Fruit fly (Drosophila melanogaster) Kc167 (cell line): ENCODE measurements around the gene Stat92E.

Experiments used
- Myc ChIP-seq: fragments of >200 bp; optimal IDR thresholded peaks from 2 replicates; lab custom pipeline; 2017; ENCODE audit warnings: missing external identifiers
- Sin3A ChIP-seq: fragments of >200 bp; optimal IDR thresholded peaks from 2 replicates; lab custom pipeline; 2018; ENCODE audit warnings: missing external identifiers

dm6 chr3R:20550632-20551486, 1.3 kb downstream of the Stat92E start:
- TF ChIP-seq Sin3A (lab: Kevin White, UChicago) (no peak), Myc (lab: Kevin White, UChicago) (no peak)
